Worm (Caenorhabditis elegans) whole organism, late embryonic: Measurements from ENCODE around the gene F10G2.7.
"Not testable (repeated sequence)": the region's sequence is repeated elsewhere in the genome, so short reads cannot be mapped to it uniquely, and the experiment has no call there.

ENCODE experiments used
- F13H6.1 ChIP-seq: sonication (generic microtip); optimal IDR thresholded peaks from 2 replicates; lab custom pipeline; 2016; ENCODE audit warnings: missing genetic modification characterization, missing compliant biosample characterization
- Y22D7AL.16 ChIP-seq: sonication (generic microtip); optimal IDR thresholded peaks from 2 replicates; lab custom pipeline; 2016; ENCODE audit warnings: missing genetic modification characterization, missing compliant biosample characterization
- ahr-1 ChIP-seq: sonication (generic microtip); optimal IDR thresholded peaks from 2 replicates; lab custom pipeline; 2016; ENCODE audit warnings: missing genetic modification characterization, missing compliant biosample characterization
- ceh-19 ChIP-seq: fragments of 200-800 bp; sonication (Bioruptor generic); optimal IDR thresholded peaks from 2 replicates; lab custom pipeline; 2018; ENCODE audit warnings: mild to moderate bottlenecking, missing genetic modification characterization, missing compliant biosample characterization
- ceh-22 ChIP-seq: sonication (generic microtip); optimal IDR thresholded peaks from 2 replicates; lab custom pipeline; 2017; ENCODE audit warnings: missing biosample characterization, missing genetic modification characterization
- ceh-45 ChIP-seq: fragments of 200-800 bp; sonication (Bioruptor generic); IDR thresholded peaks from 2 replicates; pipeline ENCODE4 v1.3.6; 2022; ENCODE audit warnings: missing genetic modification reagents, missing genetic modification characterization, missing compliant biosample characterization
- ceh-48 ChIP-seq: sonication (generic microtip); optimal IDR thresholded peaks from 2 replicates; lab custom pipeline; 2016; ENCODE audit warnings: missing genetic modification characterization, inconsistent platforms, missing compliant biosample characterization
- ceh-6 ChIP-seq: fragments of 200-800 bp; sonication (Bioruptor generic); optimal IDR thresholded peaks from 2 replicates; lab custom pipeline; 2018; ENCODE audit warnings: mild to moderate bottlenecking, missing genetic modification characterization, missing compliant biosample characterization
- dve-1 ChIP-seq: sonication (generic microtip); optimal IDR thresholded peaks from 2 replicates; lab custom pipeline; 2017; ENCODE audit warnings: antibody characterized with exemption, mild to moderate bottlenecking, missing genetic modification characterization, missing compliant biosample characterization
- elt-4 ChIP-seq: sonication (generic microtip); optimal IDR thresholded peaks from 2 replicates; lab custom pipeline; 2016; ENCODE audit warnings: missing genetic modification characterization, missing compliant biosample characterization
- eyg-1 ChIP-seq: sonication (generic microtip); optimal IDR thresholded peaks from 2 replicates; lab custom pipeline; 2016; ENCODE audit warnings: missing genotype, missing genetic modification characterization, missing compliant biosample characterization
- hlh-30 ChIP-seq: sonication (generic microtip); optimal IDR thresholded peaks from 2 replicates; lab custom pipeline; 2017; ENCODE audit warnings: antibody characterized with exemption, missing genetic modification characterization, missing compliant biosample characterization; ENCODE audit not compliant: insufficient read depth
- hlh-6 ChIP-seq: sonication (generic microtip); optimal IDR thresholded peaks from 2 replicates; lab custom pipeline; 2016; ENCODE audit warnings: missing genotype, missing genetic modification characterization, missing compliant biosample characterization
- hlh-8 ChIP-seq: sonication (generic microtip); optimal IDR thresholded peaks from 2 replicates; lab custom pipeline; 2016; ENCODE audit warnings: missing genotype, missing genetic modification characterization, missing compliant biosample characterization
- lim-6 ChIP-seq: sonication (generic microtip); optimal IDR thresholded peaks from 2 replicates; lab custom pipeline; 2016; ENCODE audit warnings: missing genetic modification characterization, missing compliant biosample characterization
- madf-2 ChIP-seq: sonication (generic microtip); optimal IDR thresholded peaks from 2 replicates; lab custom pipeline; 2017; ENCODE audit warnings: missing genetic modification characterization, missing compliant biosample characterization
- nhr-11 ChIP-seq: fragments of 150-350 bp; optimal IDR thresholded peaks from 2 replicates; lab custom pipeline; 2014; ENCODE audit warnings: missing biosample characterization, missing genetic modification characterization
- nhr-232 ChIP-seq: sonication (generic microtip); optimal IDR thresholded peaks from 2 replicates; lab custom pipeline; 2016; ENCODE audit warnings: missing genetic modification characterization, missing compliant biosample characterization
- pax-1 ChIP-seq: fragments of 150-350 bp; optimal IDR thresholded peaks from 2 replicates; lab custom pipeline; 2014; ENCODE audit warnings: missing biosample characterization, missing genetic modification characterization
- pqm-1 ChIP-seq: sonication (generic microtip); optimal IDR thresholded peaks from 2 replicates; lab custom pipeline; 2016; ENCODE audit warnings: missing genetic modification characterization, missing compliant biosample characterization
- ref-2 ChIP-seq: sonication (generic microtip); optimal IDR thresholded peaks from 2 replicates; lab custom pipeline; 2016; ENCODE audit warnings: missing genetic modification characterization, missing compliant biosample characterization
- tbx-2 ChIP-seq: sonication (generic microtip); optimal IDR thresholded peaks from 2 replicates; lab custom pipeline; 2016; ENCODE audit warnings: missing genetic modification characterization, missing compliant biosample characterization
- tbx-7 ChIP-seq: sonication (generic microtip); optimal IDR thresholded peaks from 2 replicates; lab custom pipeline; 2016; ENCODE audit warnings: missing genotype, missing genetic modification characterization, missing compliant biosample characterization
- unc-3 ChIP-seq, 2 experiments: fragments of 200-800 bp in 1 of 2; sonication (Bioruptor generic) in 1 of 2; sonication (generic microtip) in 1 of 2; conservative IDR thresholded peaks in 1 of 2; optimal IDR thresholded peaks in 1 of 2; 2 replicates each; pipeline versions ENCODE4 v1.3.6 to Lab custom; 2016 to 2022; ENCODE audit warnings: missing compliant biosample characterization in 2 of 2, missing genetic modification characterization in 2 of 2, missing genetic modification reagents in 1 of 2
- unc-42 ChIP-seq: sonication (generic microtip); optimal IDR thresholded peaks from 2 replicates; lab custom pipeline; 2016; ENCODE audit warnings: missing genotype, missing genetic modification characterization, missing compliant biosample characterization
- zip-5 ChIP-seq: sonication (generic microtip); optimal IDR thresholded peaks from 2 replicates; lab custom pipeline; 2016; ENCODE audit warnings: missing genetic modification characterization, missing compliant biosample characterization

The F10G2.7 gene

ce11 chrV:7304506-7304905 is 32.6 kb downstream of the F10G2.7 start, which contains the start of gene F07G11.2:
F07G11.2 (plus strand) TSS chrV:7304806.
- TF ChIP-seq ref-2; pax-1; ceh-22 (tag; lab: Kevin White, UChicago): not testable (repeated sequence)

ce11 chrV:7298463-7298862 is 38.7 kb downstream of the F10G2.7 start, which contains the start of gene F07G11.3:
F07G11.3 (plus strand) TSS chrV:7298763.
- TF ChIP-seq eyg-1 (no peak), elt-4 (tag; lab: Kevin White, UChicago) (no peak), tbx-7 (tag; lab: Kevin White, UChicago) (no peak), nhr-11 (tag; lab: Kevin White, UChicago) (no peak), unc-3 (GFP tag; conservative IDR thresholded peaks at IDR 0.05; lab: Robert Waterston, UW) (no peak), unc-3 (tag; optimal IDR thresholded peaks at IDR 0.05; lab: Kevin White, UChicago) (no peak), ceh-6 (GFP tag; lab: Kevin White, UChicago) (no peak), Y22D7AL.16 (tag; lab: Kevin White, UChicago) (no peak), ahr-1 (tag; lab: Kevin White, UChicago) (no peak)

ce11 chrV:7297263-7297662 is 39.9 kb downstream of the F10G2.7 start, which contains the start of gene srj-32:
srj-32 (minus strand) TSS chrV:7297363.
- no peak for TF ChIP-seq madf-2 (tag; lab: Kevin White, UChicago)

- TF ChIP-seq hlh-30 (tag; lab: Kevin White, UChicago) (no peak), F13H6.1 (tag; lab: Kevin White, UChicago) (no peak), zip-5 (no peak)
Observed at ce11 chrV:7295270-7295669, 41.8 kb downstream of the F10G2.7 start, which contains the start of gene F07G11.4. F07G11.4 (minus strand) TSS chrV:7295370.

- TF ChIP-seq Y22D7AL.16 (tag; lab: Kevin White, UChicago), result no peak
- TF ChIP-seq hlh-30 (tag; lab: Kevin White, UChicago), result no peak
- no peak for TF ChIP-seq eyg-1
- no peak for TF ChIP-seq pqm-1
- TF ChIP-seq hlh-6 (tag; lab: Kevin White, UChicago), result no peak
- no peak for TF ChIP-seq tbx-2 (tag; lab: Kevin White, UChicago)
- no peak for TF ChIP-seq ceh-6 (GFP tag; lab: Kevin White, UChicago)
- TF ChIP-seq nhr-232 (tag; lab: Kevin White, UChicago), result no peak
- no peak for TF ChIP-seq ceh-19 (GFP tag; lab: Kevin White, UChicago)
- TF ChIP-seq pax-1, result no peak
- TF ChIP-seq ceh-48 (tag; lab: Kevin White, UChicago), result no peak
- TF ChIP-seq hlh-8, result no peak
- TF ChIP-seq dve-1 (tag; lab: Kevin White, UChicago), result no peak
- TF ChIP-seq ceh-45 (GFP tag; lab: Robert Waterston, UW), result no peak
- TF ChIP-seq unc-42 (tag; lab: Kevin White, UChicago), result no peak
- no peak for TF ChIP-seq lim-6
- no peak for TF ChIP-seq ref-2
Observed at ce11 chrV:7288699-7289098, 48.4 kb downstream of the F10G2.7 start, which contains the start of gene C13A2.1. C13A2.1 (plus strand) TSS chrV:7288999.
